Fruit fly (Drosophila melanogaster): Measurements from ENCODE around the gene Cpr67B.

The Cpr67B gene

DNA sequence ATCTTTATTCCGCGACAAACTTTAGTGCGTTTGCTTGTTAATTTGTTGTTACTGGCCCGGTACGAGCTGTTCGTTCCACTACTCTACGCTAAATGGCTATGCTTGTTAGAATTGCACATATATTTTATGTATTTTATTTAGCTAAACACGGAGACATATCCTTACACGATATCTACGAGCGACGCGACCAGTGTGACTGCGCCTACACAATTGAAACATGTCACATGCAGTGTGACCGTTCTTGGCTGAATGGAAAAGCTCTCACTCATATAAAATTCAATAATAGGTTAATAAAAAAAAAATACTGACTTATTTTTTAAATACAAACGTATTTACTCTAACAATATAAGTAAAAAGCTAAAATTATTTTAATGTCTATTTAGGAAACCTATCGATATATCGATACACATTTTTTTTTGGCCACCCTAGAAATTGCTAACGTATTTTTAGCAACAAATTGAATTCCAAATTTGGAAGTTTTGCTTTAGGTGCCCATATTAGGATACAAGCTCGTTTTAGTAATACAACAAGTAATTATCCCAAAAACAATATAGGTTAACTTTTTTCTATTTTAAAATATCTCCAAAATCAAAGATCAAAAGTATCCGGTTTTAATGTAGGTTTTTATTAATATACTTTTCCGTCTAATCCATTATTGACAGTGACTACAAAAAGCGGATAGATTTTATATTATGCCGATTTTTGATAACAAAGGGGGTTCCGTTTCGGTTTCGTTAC, 5.4 kb upstream of the Cpr67B start, which contains the start of gene CG4080 (continued):
- TF ChIP-seq Nf-YB (GFP tag; optimal IDR thresholded peaks at IDR 0.05) (peak; percentile 23), CG16863 (GFP tag; optimal IDR thresholded peaks at IDR 0.05) (no peak), PHDP (tag; optimal IDR thresholded peaks at IDR 0.05) (peak; percentile 43), Hr3 (GFP tag; optimal IDR thresholded peaks at IDR 0.05) (peak; percentile 19), Pdp1 (GFP tag; optimal IDR thresholded peaks at IDR 0.05) (peak in 1 of 2 experiments; percentile 22), CG34224 (GFP tag; IDR thresholded peaks at IDR 0.05; ENCODE audit: partially characterized antibody) (peak; percentile 69), CG8478 (optimal IDR thresholded peaks at IDR 0.05) (no peak), D19B (GFP tag; optimal IDR thresholded peaks at IDR 0.05) (no peak), CG12659 (GFP tag; optimal IDR thresholded peaks at IDR 0.05) (peak; percentile 78), fd102C (GFP tag; optimal IDR thresholded peaks at IDR 0.05) (no peak), CG6854 (GFP tag; optimal IDR thresholded peaks at IDR 0.05) (no peak), Hr51 (GFP tag; optimal IDR thresholded peaks at IDR 0.05) (no peak), stwl (tag; optimal IDR thresholded peaks at IDR 0.05) (peak; percentile 86), ttk (GFP tag; IDR thresholded peaks at IDR 0.05) (no peak), CG8290 (GFP tag; optimal IDR thresholded peaks at IDR 0.05) (peak; percentile 22), CG8290 (tag; optimal IDR thresholded peaks at IDR 0.05) (peak; percentile 32 to 36), Jarid2 (GFP tag; optimal IDR thresholded peaks at IDR 0.05) (peak; percentile 86), vfl (GFP tag; optimal IDR thresholded peaks at IDR 0.05) (no peak), CG9932 (GFP tag; IDR thresholded peaks at IDR 0.05) (no peak; the same call in 1 of the 2 replicates), gsb-n (tag; optimal IDR thresholded peaks at IDR 0.05) (peak; percentile 40), Doc3 (GFP tag; IDR thresholded peaks at IDR 0.05; ENCODE audit: partially characterized antibody) (peak; percentile 84), CG17829 (tag; optimal IDR thresholded peaks at IDR 0.05) (peak; percentile 57), CG1832 (GFP tag; optimal IDR thresholded peaks at IDR 0.05) (no peak), CG3726 (GFP tag; IDR thresholded peaks at IDR 0.05) (no peak), abd-A (tag; optimal IDR thresholded peaks at IDR 0.05) (peak; percentile 3), HLH54F (GFP tag; optimal IDR thresholded peaks at IDR 0.05) (no peak), CG16813 (GFP tag; IDR thresholded peaks at IDR 0.05; ENCODE audit: partially characterized antibody) (peak; percentile 77), CG17361 (GFP tag; IDR thresholded peaks at IDR 0.05) (peak; percentile 39; the same call in 1 of the 3 replicates), row (GFP tag; IDR thresholded peaks at IDR 0.05) (peak; percentile 70), Eip74EF (GFP tag; optimal IDR thresholded peaks at IDR 0.05) (no peak), YL-1 (GFP tag; optimal IDR thresholded peaks at IDR 0.05) (peak; percentile 63), CG12104 (GFP tag; optimal IDR thresholded peaks at IDR 0.05) (peak; percentile 4), CG4424 (GFP tag; optimal IDR thresholded peaks at IDR 0.05) (peak; percentile 8), CG2129 (GFP tag; IDR thresholded peaks at IDR 0.05; ENCODE audit: partially characterized antibody) (peak; percentile 62; the same call in 1 of the 2 replicates), nerfin-1 (tag; optimal IDR thresholded peaks at IDR 0.05) (peak; percentile 40), CG7928 (GFP tag; optimal IDR thresholded peaks at IDR 0.05) (no peak), Kr (GFP tag; optimal IDR thresholded peaks at IDR 0.05) (no peak), pnt (GFP tag; optimal IDR thresholded peaks at IDR 0.05) (peak; percentile 9), gce (GFP tag; IDR thresholded peaks at IDR 0.05) (0 out of 3 replicates have a peak, but pooled peaks have one; percentile 5), eve (GFP tag; optimal IDR thresholded peaks at IDR 0.05) (peak in 1 of 2 experiments; percentile 53), nom (GFP tag; optimal IDR thresholded peaks at IDR 0.05) (no peak), bsh (GFP tag; optimal IDR thresholded peaks at IDR 0.05) (peak in 1 of 2 experiments; percentile 22), MESR4 (GFP tag; optimal IDR thresholded peaks at IDR 0.05) (peak; percentile 89), MTF-1 (GFP tag; optimal IDR thresholded peaks at IDR 0.05; ENCODE audit: borderline replicate concordance) (peak; percentile 7), h (optimal IDR thresholded peaks at IDR 0.05) (no peak), Stat92E (GFP tag; optimal IDR thresholded peaks at IDR 0.05) (peak in 1 of 3 experiments; percentile 17), CG15601 (tag; optimal IDR thresholded peaks at IDR 0.05) (peak; percentile 57), CG4820 (GFP tag; optimal IDR thresholded peaks at IDR 0.05) (no peak)
